Fruit fly (Drosophila melanogaster) whole organism, embryonic: ENCODE measurements around the gene CG46312.
A peak's percentile ranks its signal among the peaks of the same experiment; 100 is the strongest.

Source experiments
- Asciz ChIP-seq: fragments of 200-800 bp; sonication (Bioruptor generic); optimal IDR thresholded peaks from 2 replicates; lab custom pipeline; 2017; ENCODE audit warnings: missing biosample characterization, mild to moderate bottlenecking, missing genetic modification characterization, missing genetic modification reagents
- B-H2 ChIP-seq: fragments of 200-800 bp; sonication (Bioruptor generic); optimal IDR thresholded peaks from 2 replicates; lab custom pipeline; 2018; ENCODE audit warnings: missing biosample characterization, mild to moderate bottlenecking, missing genetic modification characterization
- BEAF-32 ChIP-seq: fragments of 200-800 bp; sonication (Bioruptor generic); optimal IDR thresholded peaks from 3 replicates; lab custom pipeline; 2017; ENCODE audit warnings: missing biosample characterization, missing genetic modification characterization, mild to moderate bottlenecking, moderate library complexity, missing genetic modification reagents
- Bgb ChIP-seq: fragments of 200-800 bp; sonication (Bioruptor generic); IDR thresholded peaks from 2 replicates; pipeline ENCODE4 v1.3.6; 2022; ENCODE audit warnings: missing biosample characterization, missing genetic modification characterization; ENCODE audit not compliant: partially characterized antibody
- CG1024 ChIP-seq: fragments of 200-800 bp; sonication (Bioruptor generic); IDR thresholded peaks from 2 replicates; pipeline ENCODE4 v1.3.6; 2022; ENCODE audit warnings: missing biosample characterization, missing genetic modification characterization
- CG10267 ChIP-seq: fragments of 200-800 bp; sonication (Bioruptor generic); optimal IDR thresholded peaks from 2 replicates; lab custom pipeline; 2018; ENCODE audit warnings: missing biosample characterization, mild to moderate bottlenecking, missing genetic modification characterization, moderate library complexity
- CG12299 ChIP-seq: fragments of 200-800 bp; sonication (Bioruptor generic); optimal IDR thresholded peaks from 2 replicates; lab custom pipeline; 2018; ENCODE audit warnings: missing biosample characterization, mild to moderate bottlenecking, missing genetic modification characterization
- CG12391 ChIP-seq: fragments of 200-800 bp; sonication (Bioruptor generic); optimal IDR thresholded peaks from 3 replicates; lab custom pipeline; 2018; ENCODE audit warnings: missing biosample characterization, mild to moderate bottlenecking, missing genetic modification characterization, moderate library complexity
- CG13287 ChIP-seq: fragments of 200-800 bp; sonication (Bioruptor generic); IDR thresholded peaks from 2 replicates; pipeline ENCODE4 v1.3.6; 2022; ENCODE audit warnings: missing biosample characterization, missing genetic modification characterization; ENCODE audit not compliant: partially characterized antibody
- CG13424 ChIP-seq: fragments of 200-800 bp; sonication (Bioruptor generic); optimal IDR thresholded peaks from 2 replicates; lab custom pipeline; 2019; ENCODE audit warnings: missing biosample characterization, mild to moderate bottlenecking, missing genetic modification characterization, moderate library complexity
- CG15011 ChIP-seq: fragments of 200-800 bp; sonication (Bioruptor generic); optimal IDR thresholded peaks from 3 replicates; lab custom pipeline; 2018; ENCODE audit warnings: missing biosample characterization, mild to moderate bottlenecking, missing genetic modification characterization
- CG1602 ChIP-seq: fragments of 200-800 bp; sonication (Bioruptor generic); optimal IDR thresholded peaks from 3 replicates; lab custom pipeline; 2016; ENCODE audit warnings: missing biosample characterization, missing genetic modification characterization
- CG17612 ChIP-seq: fragments of 200-800 bp; sonication (Bioruptor generic); IDR thresholded peaks from 2 replicates; pipeline ENCODE4 v1.3.6; 2022; ENCODE audit warnings: missing biosample characterization, missing genetic modification characterization
- CG2116 ChIP-seq: fragments of 200-800 bp; sonication (Bioruptor generic); optimal IDR thresholded peaks from 3 replicates; lab custom pipeline; 2018; ENCODE audit warnings: missing biosample characterization, mild to moderate bottlenecking, missing genetic modification characterization
- CG30403 ChIP-seq: fragments of 200-800 bp; sonication (Bioruptor generic); optimal IDR thresholded peaks from 3 replicates; lab custom pipeline; 2016; ENCODE audit warnings: missing biosample characterization, missing genetic modification characterization
- CG42726 ChIP-seq: fragments of 200-800 bp; sonication (Bioruptor generic); IDR thresholded peaks from 2 replicates; pipeline ENCODE4 v1.3.6; 2022; ENCODE audit warnings: missing biosample characterization, missing genetic modification characterization; ENCODE audit not compliant: partially characterized antibody
- CG9437 ChIP-seq: fragments of 200-800 bp; sonication (Bioruptor generic); optimal IDR thresholded peaks from 2 replicates; lab custom pipeline; 2018; ENCODE audit warnings: missing biosample characterization, mild to moderate bottlenecking, missing genetic modification characterization
- Dll ChIP-seq: fragments of 200-800 bp; sonication (Bioruptor generic); IDR thresholded peaks from 4 replicates; pipeline ENCODE4 v1.3.6; 2022; ENCODE audit warnings: missing biosample characterization, missing genetic modification characterization; ENCODE audit not compliant: partially characterized antibody
- Doc3 ChIP-seq: fragments of 200-800 bp; sonication (Bioruptor generic); IDR thresholded peaks from 3 replicates; pipeline ENCODE4 v1.3.6; 2022; ENCODE audit warnings: missing biosample characterization, missing genetic modification characterization; ENCODE audit not compliant: partially characterized antibody
- Dref ChIP-seq: fragments of 200-800 bp; sonication (Bioruptor generic); IDR thresholded peaks from 2 replicates; pipeline ENCODE4 v1.3.6; 2022; ENCODE audit warnings: missing biosample characterization, missing genetic modification characterization
- HLH4C ChIP-seq: fragments of 200-800 bp; sonication (Bioruptor generic); IDR thresholded peaks from 3 replicates; pipeline ENCODE4 v1.3.6; 2022; ENCODE audit warnings: missing biosample characterization, missing genetic modification characterization; ENCODE audit not compliant: partially characterized antibody
- HLH54F ChIP-seq: fragments of 200-800 bp; sonication (Bioruptor generic); optimal IDR thresholded peaks from 3 replicates; lab custom pipeline; 2016; ENCODE audit warnings: missing biosample characterization, missing genetic modification characterization
- Lpt ChIP-seq: fragments of >200 bp; optimal IDR thresholded peaks from 2 replicates; lab custom pipeline; 2018; ENCODE audit warnings: missing biosample characterization, missing genetic modification characterization
- NC2β ChIP-seq: fragments of 200-800 bp; sonication (Bioruptor generic); optimal IDR thresholded peaks from 2 replicates; lab custom pipeline; 2016; ENCODE audit warnings: missing biosample characterization, missing genetic modification characterization
- Sin3A ChIP-seq: fragments of >200 bp; optimal IDR thresholded peaks from 2 replicates; lab custom pipeline; 2018
- amos ChIP-seq: fragments of 200-800 bp; sonication (Bioruptor generic); IDR thresholded peaks from 2 replicates; pipeline ENCODE4 v1.3.6; 2022; ENCODE audit warnings: missing biosample characterization, missing genetic modification characterization; ENCODE audit not compliant: partially characterized antibody
- ato ChIP-seq: fragments of 200-800 bp; sonication (Bioruptor generic); IDR thresholded peaks from 2 replicates; pipeline ENCODE4 v1.3.6; 2022; ENCODE audit warnings: missing biosample characterization, missing genetic modification characterization; ENCODE audit not compliant: partially characterized antibody
- bbx ChIP-seq: fragments of 200-800 bp; sonication (Bioruptor generic); IDR thresholded peaks from 2 replicates; pipeline ENCODE4 v1.3.6; 2022; ENCODE audit warnings: missing biosample characterization, missing genetic modification characterization; ENCODE audit not compliant: partially characterized antibody
- dmrt11E ChIP-seq: fragments of 200-800 bp; sonication (Bioruptor generic); optimal IDR thresholded peaks from 3 replicates; lab custom pipeline; 2018; ENCODE audit warnings: missing biosample characterization, mild to moderate bottlenecking, missing genetic modification characterization, moderate library complexity
- gem ChIP-seq: fragments of 200-800 bp; sonication (Bioruptor generic); optimal IDR thresholded peaks from 2 replicates; lab custom pipeline; 2019; ENCODE audit warnings: missing biosample characterization, mild to moderate bottlenecking, missing genetic modification characterization, moderate library complexity
- gfzf ChIP-seq: fragments of 200-800 bp; sonication (Bioruptor generic); optimal IDR thresholded peaks from 2 replicates; lab custom pipeline; 2016; ENCODE audit warnings: missing biosample characterization, mild to moderate bottlenecking, missing genetic modification characterization, moderate library complexity
- gro ChIP-seq: fragments of 200-800 bp; sonication (Bioruptor generic); optimal IDR thresholded peaks from 2 replicates; lab custom pipeline; 2016; ENCODE audit warnings: missing biosample characterization, missing genetic modification characterization
- jumu ChIP-seq: fragments of 200-800 bp; sonication (Bioruptor generic); optimal IDR thresholded peaks from 3 replicates; lab custom pipeline; 2016; ENCODE audit warnings: missing biosample characterization, missing genetic modification characterization
- lola ChIP-seq, 3 experiments: fragments of >200 bp in 2 of 3; fragments of 200-800 bp in 1 of 3; sonication (Bioruptor generic) in 1 of 3; optimal IDR thresholded peaks; 2 replicates each; lab custom pipeline; 2017 to 2019; ENCODE audit warnings: missing biosample characterization in 3 of 3, missing genetic modification characterization in 3 of 3, mild to moderate bottlenecking in 1 of 3, moderate library complexity in 1 of 3
- mam ChIP-seq: fragments of 200-800 bp; sonication (Bioruptor generic); optimal IDR thresholded peaks from 3 replicates; lab custom pipeline; 2016; ENCODE audit warnings: missing biosample characterization, missing genetic modification characterization
- nerfin-2 ChIP-seq: fragments of 200-800 bp; sonication (Bioruptor generic); IDR thresholded peaks from 2 replicates; pipeline ENCODE4 v1.3.6; 2022; ENCODE audit warnings: missing biosample characterization, missing genetic modification characterization; ENCODE audit not compliant: partially characterized antibody
- phol ChIP-seq: fragments of 200-800 bp; sonication (Bioruptor generic); optimal IDR thresholded peaks from 3 replicates; lab custom pipeline; 2018; ENCODE audit warnings: missing biosample characterization, mild to moderate bottlenecking, missing genetic modification characterization, moderate library complexity
- pnt ChIP-seq: fragments of 200-800 bp; sonication (Bioruptor generic); optimal IDR thresholded peaks from 3 replicates; lab custom pipeline; 2016; ENCODE audit warnings: missing biosample characterization, missing genetic modification characterization
- prd ChIP-seq, 3 experiments: fragments of >200 bp in 2 of 3; fragments of 200-800 bp in 1 of 3; sonication (Bioruptor generic) in 1 of 3; optimal IDR thresholded peaks in 2 of 3; IDR thresholded peaks in 1 of 3; 2 replicates in 2 of 3; 3 replicates in 1 of 3; pipeline versions ENCODE4 v1.3.6 to Lab custom; 2017 to 2022; ENCODE audit warnings: missing biosample characterization in 1 of 3, missing genetic modification characterization in 1 of 3
- sens ChIP-seq: fragments of 200-800 bp; sonication (Bioruptor generic); peaks from one replicate; lab custom pipeline; 2016; ENCODE audit warnings: missing biosample characterization, missing genetic modification characterization
- ssp ChIP-seq: fragments of 200-800 bp; sonication (Bioruptor generic); IDR thresholded peaks from 2 replicates; pipeline ENCODE4 v1.3.6; 2022; ENCODE audit warnings: missing biosample characterization, missing genetic modification characterization
- stwl ChIP-seq: fragments of 200-800 bp; sonication (Bioruptor generic); optimal IDR thresholded peaks from 3 replicates; lab custom pipeline; 2018; ENCODE audit warnings: missing biosample characterization, mild to moderate bottlenecking, missing genetic modification characterization, moderate library complexity
- tna ChIP-seq: fragments of 200-800 bp; sonication (Bioruptor generic); IDR thresholded peaks from 2 replicates; pipeline ENCODE4 v1.3.6; 2022; ENCODE audit warnings: missing biosample characterization, missing genetic modification characterization; ENCODE audit not compliant: partially characterized antibody
- unc-4 ChIP-seq: fragments of 200-800 bp; sonication (Bioruptor generic); IDR thresholded peaks from 2 replicates; pipeline ENCODE4 v1.3.6; 2022; ENCODE audit warnings: missing biosample characterization, missing genetic modification characterization; ENCODE audit not compliant: partially characterized antibody
- vvl ChIP-seq: fragments of 200-800 bp; sonication (Bioruptor generic); IDR thresholded peaks from 2 replicates; pipeline ENCODE4 v1.3.6; 2022; ENCODE audit warnings: missing biosample characterization, missing genetic modification characterization
- wdn ChIP-seq: fragments of 200-800 bp; sonication (Bioruptor generic); IDR thresholded peaks from 2 replicates; pipeline ENCODE4 v1.3.6; 2022; ENCODE audit warnings: missing biosample characterization, missing genetic modification characterization

CG46312 gene

dm6 chrX:15991618-15992526, at the start of gene CG46312, which contains the start of the genes eIF5 and exd:
Gene CG46312 (minus strand): TSS chrX:15991974.
Gene eIF5 (minus strand): TSS chrX:15991974.
Gene exd (plus strand): TSS chrX:15992468.
- TF ChIP-seq gem (tag; lab: Kevin White, UChicago) (peak; percentile 52), CG12391 (tag; lab: Kevin White, UChicago) (peak; percentile 53), Lpt (GFP tag; lab: Kevin White, UChicago) (no peak), jumu (GFP tag; lab: Kevin White, UChicago) (no peak), Bgb (GFP tag; lab: Robert Waterston, UW) (peak; percentile 80), Sin3A (lab: Kevin White, UChicago) (no peak), dmrt11E (tag; lab: Kevin White, UChicago) (peak; percentile 21), NC2β (GFP tag; lab: Kevin White, UChicago) (no peak), vvl (peak; percentile 37; the same call in 1 of the 2 replicates), tna (GFP tag; lab: Robert Waterston, UW) (peak; percentile 77), Dref (GFP tag; lab: Robert Waterston, UW) (peak; percentile 82), CG1602 (peak; percentile 9), prd (optimal IDR thresholded peaks at IDR 0.05; lab: Kevin White, UChicago) (no peak), prd (GFP tag; IDR thresholded peaks at IDR 0.05; lab: Robert Waterston, UW) (no peak), BEAF-32 (peak; percentile 82), CG15011 (no peak), bbx (peak; percentile 86), CG12299 (tag; lab: Kevin White, UChicago) (no peak), CG17612 (GFP tag; lab: Robert Waterston, UW) (no peak), CG1024 (GFP tag; lab: Robert Waterston, UW) (peak; percentile 28; the same call in 1 of the 2 replicates), unc-4 (GFP tag; lab: Robert Waterston, UW) (peak; percentile 67), wdn (no peak), lola (GFP tag; optimal IDR thresholded peaks at IDR 0.05; lab: Kevin White, UChicago) (peak in 1 of 3 experiments; percentile 16), HLH4C (GFP tag; lab: Robert Waterston, UW) (peak; percentile 86), CG9437 (GFP tag; lab: Kevin White, UChicago) (peak; percentile 42), amos (GFP tag; lab: Robert Waterston, UW) (peak; percentile 81; the same call in 1 of the 2 replicates), mam (no peak), CG2116 (GFP tag; lab: Kevin White, UChicago) (peak; percentile 40), nerfin-2 (GFP tag; lab: Robert Waterston, UW) (peak; percentile 86), gro (GFP tag; lab: Kevin White, UChicago) (no peak), pnt (no peak), Asciz (GFP tag; lab: Kevin White, UChicago) (no peak), ato (peak; percentile 63), CG42726 (GFP tag; lab: Robert Waterston, UW) (peak; percentile 39; the same call in 1 of the 2 replicates), stwl (peak; percentile 13), CG10267 (tag; lab: Kevin White, UChicago) (peak; percentile 72), ssp (peak; percentile 83), sens (GFP tag; lab: Kevin White, UChicago) (peak; percentile 82), CG30403 (peak; percentile 7), Doc3 (GFP tag; lab: Robert Waterston, UW) (0 out of 3 replicates have a peak, but pooled peaks have one; percentile 60), B-H2 (no peak), gfzf (GFP tag; lab: Kevin White, UChicago) (peak; percentile 42), phol (tag; lab: Kevin White, UChicago) (peak; percentile 23), CG13287 (peak; percentile 74), Dll (GFP tag; lab: Robert Waterston, UW) (peak; percentile 69), HLH54F (GFP tag; lab: Kevin White, UChicago) (no peak), CG13424 (peak; percentile 16)
